Fruit fly (Drosophila melanogaster) whole organism, prepupa: Measurements from ENCODE around the gene CG9119.

Experiments
- CG34406 ChIP-seq: fragments of 200-800 bp; sonication (Bioruptor generic); optimal IDR thresholded peaks from 3 replicates; lab custom pipeline; 2016; ENCODE audit warnings: missing biosample characterization, missing genetic modification characterization
- CG4318 ChIP-seq: fragments of 200-800 bp; sonication (Bioruptor generic); optimal IDR thresholded peaks from 3 replicates; lab custom pipeline; 2017; ENCODE audit warnings: missing biosample characterization, mild to moderate bottlenecking, missing genetic modification characterization
- Eip78C ChIP-seq: fragments of 200-800 bp; sonication (Bioruptor generic); peaks from one replicate; lab custom pipeline; 2016; ENCODE audit warnings: missing biosample characterization, missing genetic modification characterization
- Lpt ChIP-seq: fragments of 200-800 bp; sonication (Bioruptor generic); optimal IDR thresholded peaks from 3 replicates; lab custom pipeline; 2016; ENCODE audit warnings: missing biosample characterization, missing genetic modification characterization
- Sox102F ChIP-seq: fragments of 200-800 bp; sonication (Bioruptor generic); optimal IDR thresholded peaks from 2 replicates; lab custom pipeline; 2016; ENCODE audit warnings: missing biosample characterization, mild to moderate bottlenecking, missing genetic modification characterization
- dac ChIP-seq: fragments of 200-800 bp; sonication (Bioruptor generic); optimal IDR thresholded peaks from 2 replicates; lab custom pipeline; 2017; ENCODE audit warnings: missing biosample characterization, mild to moderate bottlenecking, missing genetic modification characterization

dm6 chr3L:1176515-1176914, 28.1 kb downstream of the CG9119 start:
- no peak for TF ChIP-seq dac (GFP tag; lab: Kevin White, UChicago)
- no peak for TF ChIP-seq Sox102F (GFP tag; lab: Kevin White, UChicago)
- no peak for TF ChIP-seq CG34406 (GFP tag; lab: Kevin White, UChicago)
- no peak for TF ChIP-seq Eip78C
- TF ChIP-seq CG4318 (GFP tag; lab: Kevin White, UChicago) = no peak
- no peak for TF ChIP-seq Lpt (GFP tag; lab: Kevin White, UChicago)
